Worm (Caenorhabditis elegans) whole organism, L4 larva: ENCODE data around the gene B0273.1.

ENCODE experiments used
- ZK546.5 ChIP-seq, 2 experiments: sonication (generic microtip); optimal IDR thresholded peaks; 2 replicates each; lab custom pipeline; 2017; ENCODE audit warnings: missing biosample characterization in 2 of 2, missing genetic modification characterization in 2 of 2
- ces-1 ChIP-seq: fragments of 150-350 bp; sonication (generic microtip); optimal IDR thresholded peaks from 4 replicates; lab custom pipeline; 2014; ENCODE audit warnings: missing biosample characterization, missing genetic modification reagents, missing genetic modification characterization
- dmd-9 ChIP-seq: fragments of 200-800 bp; sonication (Bioruptor generic); IDR thresholded peaks from 2 replicates; pipeline ENCODE4 v1.3.6; 2022; ENCODE audit warnings: missing genetic modification reagents, missing genetic modification characterization, missing compliant biosample characterization
- egl-27 ChIP-seq: sonication (generic microtip); optimal IDR thresholded peaks from 3 replicates; lab custom pipeline; 2017; ENCODE audit warnings: missing biosample characterization, missing genetic modification reagents, missing genetic modification characterization
- fos-1 ChIP-seq: fragments of 150-350 bp; optimal IDR thresholded peaks from 2 replicates; lab custom pipeline; 2014; ENCODE audit warnings: missing biosample characterization, missing genetic modification characterization
- hlh-11 ChIP-seq: fragments of 200-800 bp; sonication (Bioruptor generic); optimal IDR thresholded peaks from 2 replicates; lab custom pipeline; 2018; ENCODE audit warnings: mild to moderate bottlenecking, missing genetic modification characterization, missing compliant biosample characterization
- lin-15B ChIP-seq: fragments of 150-350 bp; sonication (generic microtip); optimal IDR thresholded peaks from 3 replicates; lab custom pipeline; 2014; ENCODE audit warnings: missing biosample characterization, missing genetic modification characterization
- mdt-29 ChIP-seq: fragments of 200-800 bp; sonication (Bioruptor generic); IDR thresholded peaks from 2 replicates; pipeline ENCODE4 v1.3.6; 2022; ENCODE audit warnings: missing genetic modification reagents, missing genetic modification characterization, missing compliant biosample characterization
- nhr-41 ChIP-seq: fragments of 200-800 bp; sonication (Bioruptor generic); IDR thresholded peaks from 2 replicates; pipeline ENCODE4 v1.3.6; 2022; ENCODE audit warnings: missing genetic modification reagents, missing genetic modification characterization, missing compliant biosample characterization
- nhr-42 ChIP-seq: fragments of 200-800 bp; sonication (Bioruptor generic); IDR thresholded peaks from 2 replicates; pipeline ENCODE4 v1.3.6; 2022; ENCODE audit warnings: missing genetic modification characterization, missing compliant biosample characterization
- spr-1 ChIP-seq: sonication (generic microtip); optimal IDR thresholded peaks from 2 replicates; lab custom pipeline; 2016; ENCODE audit warnings: mild to moderate bottlenecking, missing genetic modification characterization, missing compliant biosample characterization
- tag-97 ChIP-seq: fragments of 200-800 bp; sonication (Bioruptor generic); IDR thresholded peaks from 2 replicates; pipeline ENCODE4 v1.3.6; 2022; ENCODE audit warnings: missing genetic modification characterization, missing compliant biosample characterization
- unc-39 ChIP-seq: sonication (generic microtip); optimal IDR thresholded peaks from 2 replicates; lab custom pipeline; 2017; ENCODE audit warnings: missing biosample characterization, missing genetic modification characterization

ce11 chrIV:5506642-5507041 lies 12.8 kb downstream of the B0273.1 start:
- TF ChIP-seq ces-1 (GFP tag; lab: Kevin White, UChicago) = no peak
- TF ChIP-seq fos-1 (tag; lab: Kevin White, UChicago) = no peak
- TF ChIP-seq egl-27 (tag; lab: Kevin White, UChicago) = no peak
- no peak for TF ChIP-seq dmd-9 (GFP tag; lab: Robert Waterston, UW)
- TF ChIP-seq unc-39 (tag; lab: Kevin White, UChicago) = no peak
- TF ChIP-seq ZK546.5 (tag; optimal IDR thresholded peaks at IDR 0.05; lab: Kevin White, UChicago) = no peak
- no peak for TF ChIP-seq hlh-11 (tag; lab: Kevin White, UChicago)
- no peak for TF ChIP-seq nhr-42 (GFP tag; lab: Robert Waterston, UW)
- no peak for TF ChIP-seq nhr-41
- TF ChIP-seq lin-15B (tag; lab: Kevin White, UChicago) = no peak
- no peak for TF ChIP-seq tag-97 (GFP tag; lab: Robert Waterston, UW)
- TF ChIP-seq mdt-29 = no peak
- TF ChIP-seq spr-1 (tag; lab: Kevin White, UChicago) = no peak
